Fruit fly (Drosophila melanogaster) whole organism, embryonic: ENCODE measurements around the gene Arpc1.

Source experiments
- Ada2b ChIP-seq: fragments of 200-800 bp; sonication (Bioruptor generic); IDR thresholded peaks from 2 replicates; pipeline ENCODE4 v1.3.6; 2022; ENCODE audit warnings: missing biosample characterization, missing genetic modification characterization
- Atf-2 ChIP-seq: fragments of 200-800 bp; sonication (Bioruptor generic); optimal IDR thresholded peaks from 2 replicates; lab custom pipeline; 2016; ENCODE audit warnings: missing biosample characterization, missing genetic modification characterization
- CG10267 ChIP-seq: fragments of 200-800 bp; sonication (Bioruptor generic); optimal IDR thresholded peaks from 2 replicates; lab custom pipeline; 2018; ENCODE audit warnings: missing biosample characterization, mild to moderate bottlenecking, missing genetic modification characterization, moderate library complexity
- CG10431 ChIP-seq: fragments of 200-800 bp; sonication (Bioruptor generic); optimal IDR thresholded peaks from 3 replicates; lab custom pipeline; 2018; ENCODE audit warnings: missing biosample characterization, mild to moderate bottlenecking, missing genetic modification characterization
- CG10462 ChIP-seq: fragments of 200-800 bp; sonication (Bioruptor generic); optimal IDR thresholded peaks from 2 replicates; lab custom pipeline; 2016; ENCODE audit warnings: missing biosample characterization, missing genetic modification characterization
- CG13287 ChIP-seq: fragments of 200-800 bp; sonication (Bioruptor generic); IDR thresholded peaks from 2 replicates; pipeline ENCODE4 v1.3.6; 2022; ENCODE audit warnings: missing biosample characterization, missing genetic modification characterization; ENCODE audit not compliant: partially characterized antibody
- CG13775 ChIP-seq: fragments of 200-800 bp; sonication (Bioruptor generic); optimal IDR thresholded peaks from 3 replicates; lab custom pipeline; 2017; ENCODE audit warnings: missing biosample characterization, mild to moderate bottlenecking, missing genetic modification characterization
- CG1602 ChIP-seq: fragments of 200-800 bp; sonication (Bioruptor generic); optimal IDR thresholded peaks from 3 replicates; lab custom pipeline; 2016; ENCODE audit warnings: missing biosample characterization, missing genetic modification characterization
- CG17568 ChIP-seq: fragments of 200-800 bp; sonication (Bioruptor generic); optimal IDR thresholded peaks from 2 replicates; lab custom pipeline; 2018; ENCODE audit warnings: missing biosample characterization, mild to moderate bottlenecking, missing genetic modification characterization, moderate library complexity
- CG17829 ChIP-seq: fragments of 200-800 bp; optimal IDR thresholded peaks from 2 replicates; lab custom pipeline; 2019; ENCODE audit warnings: missing biosample characterization, mild to moderate bottlenecking, missing genetic modification characterization, moderate library complexity
- CG3065 ChIP-seq: fragments of 200-800 bp; sonication (Bioruptor generic); optimal IDR thresholded peaks from 2 replicates; lab custom pipeline; 2016; ENCODE audit warnings: missing biosample characterization, missing genetic modification characterization
- CG31365 ChIP-seq: fragments of 200-800 bp; sonication (Bioruptor generic); optimal IDR thresholded peaks from 2 replicates; lab custom pipeline; 2018; ENCODE audit warnings: missing biosample characterization, mild to moderate bottlenecking, missing genetic modification characterization
- CG3847 ChIP-seq: fragments of 200-800 bp; sonication (Bioruptor generic); IDR thresholded peaks from 2 replicates; pipeline ENCODE4 v1.3.6; 2022; ENCODE audit warnings: missing biosample characterization, missing genetic modification characterization
- CG6175 ChIP-seq: fragments of 200-800 bp; sonication (Bioruptor generic); IDR thresholded peaks from 3 replicates; pipeline ENCODE4 v1.3.6; 2022; ENCODE audit warnings: missing biosample characterization, missing genetic modification characterization
- CG7928 ChIP-seq: fragments of 200-800 bp; sonication (Bioruptor generic); optimal IDR thresholded peaks from 2 replicates; lab custom pipeline; 2017; ENCODE audit warnings: missing biosample characterization, mild to moderate bottlenecking, missing genetic modification characterization
- CG8944 ChIP-seq: fragments of 200-800 bp; sonication (Bioruptor generic); optimal IDR thresholded peaks from 3 replicates; lab custom pipeline; 2016; ENCODE audit warnings: missing biosample characterization, missing genetic modification characterization
- Chrac-16 ChIP-seq: fragments of 200-800 bp; sonication (Bioruptor generic); optimal IDR thresholded peaks from 3 replicates; lab custom pipeline; 2016; ENCODE audit warnings: missing biosample characterization, missing genetic modification characterization
- CoRest ChIP-seq: fragments of 200-800 bp; sonication (Bioruptor generic); optimal IDR thresholded peaks from 3 replicates; lab custom pipeline; 2018; ENCODE audit warnings: missing biosample characterization, mild to moderate bottlenecking, missing genetic modification characterization, moderate library complexity
- D19B ChIP-seq: fragments of 200-800 bp; sonication (Bioruptor generic); optimal IDR thresholded peaks from 2 replicates; lab custom pipeline; 2017; ENCODE audit warnings: missing biosample characterization, mild to moderate bottlenecking, missing genetic modification characterization
- Dref ChIP-seq: fragments of 200-800 bp; sonication (Bioruptor generic); IDR thresholded peaks from 2 replicates; pipeline ENCODE4 v1.3.6; 2022; ENCODE audit warnings: missing biosample characterization, missing genetic modification characterization
- E2f2 ChIP-seq: fragments of 200-800 bp; sonication (Bioruptor generic); IDR thresholded peaks from 2 replicates; pipeline ENCODE4 v1.3.6; 2022; ENCODE audit warnings: missing biosample characterization, missing genetic modification characterization
- HLH54F ChIP-seq: fragments of 200-800 bp; sonication (Bioruptor generic); optimal IDR thresholded peaks from 3 replicates; lab custom pipeline; 2016; ENCODE audit warnings: missing biosample characterization, missing genetic modification characterization
- HLHmδ ChIP-seq: fragments of 200-800 bp; sonication (Bioruptor generic); optimal IDR thresholded peaks from 2 replicates; lab custom pipeline; 2018; ENCODE audit warnings: missing biosample characterization, mild to moderate bottlenecking, missing genetic modification characterization, moderate library complexity
- Hr3 ChIP-seq: fragments of 200-800 bp; sonication (Bioruptor generic); optimal IDR thresholded peaks from 3 replicates; lab custom pipeline; 2016; ENCODE audit warnings: missing biosample characterization, missing genetic modification characterization
- Lpt ChIP-seq: fragments of >200 bp; optimal IDR thresholded peaks from 2 replicates; lab custom pipeline; 2018; ENCODE audit warnings: missing biosample characterization, missing genetic modification characterization
- Opbp ChIP-seq: fragments of 200-800 bp; sonication (Bioruptor generic); IDR thresholded peaks from 3 replicates; pipeline ENCODE4 v1.3.6; 2022; ENCODE audit warnings: missing biosample characterization, missing genetic modification characterization; ENCODE audit not compliant: partially characterized antibody
- Pdp1 ChIP-seq, 2 experiments: fragments of 200-800 bp; sonication (Bioruptor generic); optimal IDR thresholded peaks; 3 replicates each; lab custom pipeline; 2016; ENCODE audit warnings: missing biosample characterization in 2 of 2, missing genetic modification characterization in 2 of 2, mild to moderate bottlenecking in 1 of 2, moderate library complexity in 1 of 2
- Scr ChIP-seq: fragments of 200-800 bp; sonication (Bioruptor generic); IDR thresholded peaks from 2 replicates; pipeline ENCODE4 v1.3.6; 2022; ENCODE audit warnings: missing biosample characterization, missing genetic modification characterization; ENCODE audit not compliant: partially characterized antibody
- Six4 ChIP-seq: fragments of 200-800 bp; sonication (Bioruptor generic); optimal IDR thresholded peaks from 2 replicates; lab custom pipeline; 2016; ENCODE audit warnings: missing biosample characterization, missing genetic modification characterization
- Trl ChIP-seq, 3 experiments: fragments of >200 bp in 2 of 3; fragments of 200-800 bp in 1 of 3; sonication (Bioruptor generic) in 1 of 3; optimal IDR thresholded peaks; 2 replicates in 1 of 3; 3 replicates in 2 of 3; lab custom pipeline; 2016 to 2017; ENCODE audit warnings: missing biosample characterization in 1 of 3, missing genetic modification characterization in 1 of 3
- amos ChIP-seq: fragments of 200-800 bp; sonication (Bioruptor generic); IDR thresholded peaks from 2 replicates; pipeline ENCODE4 v1.3.6; 2022; ENCODE audit warnings: missing biosample characterization, missing genetic modification characterization; ENCODE audit not compliant: partially characterized antibody
- bab2 ChIP-seq: fragments of 200-800 bp; sonication (Bioruptor generic); optimal IDR thresholded peaks from 2 replicates; lab custom pipeline; 2016; ENCODE audit warnings: missing biosample characterization, missing genetic modification characterization
- bbx ChIP-seq: fragments of 200-800 bp; sonication (Bioruptor generic); IDR thresholded peaks from 2 replicates; pipeline ENCODE4 v1.3.6; 2022; ENCODE audit warnings: missing biosample characterization, missing genetic modification characterization; ENCODE audit not compliant: partially characterized antibody
- corto ChIP-seq: fragments of 200-800 bp; sonication (Bioruptor generic); optimal IDR thresholded peaks from 2 replicates; lab custom pipeline; 2016; ENCODE audit warnings: missing biosample characterization, mild to moderate bottlenecking, missing genetic modification characterization, moderate library complexity
- dm ChIP-seq: fragments of 200-800 bp; sonication (Bioruptor generic); optimal IDR thresholded peaks from 3 replicates; lab custom pipeline; 2016; ENCODE audit warnings: missing biosample characterization, missing genetic modification characterization
- ems ChIP-seq: fragments of 200-800 bp; sonication (Bioruptor generic); optimal IDR thresholded peaks from 3 replicates; lab custom pipeline; 2016; ENCODE audit warnings: missing biosample characterization, missing genetic modification characterization
- gcm ChIP-seq: fragments of 200-800 bp; sonication (Bioruptor generic); optimal IDR thresholded peaks from 2 replicates; lab custom pipeline; 2019; ENCODE audit warnings: missing biosample characterization, mild to moderate bottlenecking, missing genetic modification characterization, moderate library complexity
- ham ChIP-seq: fragments of 200-800 bp; sonication (Bioruptor generic); IDR thresholded peaks from 2 replicates; pipeline ENCODE4 v1.3.6; 2022; ENCODE audit warnings: missing biosample characterization, missing genetic modification characterization
- insv ChIP-seq, 2 experiments: fragments of 200-800 bp; sonication (Bioruptor generic); optimal IDR thresholded peaks; 3 replicates each; lab custom pipeline; 2016 to 2018; ENCODE audit warnings: missing biosample characterization in 2 of 2, missing genetic modification characterization in 2 of 2
- knrl ChIP-seq: fragments of 200-800 bp; sonication (Bioruptor generic); IDR thresholded peaks from 3 replicates; pipeline ENCODE4 v1.3.6; 2022; ENCODE audit warnings: missing biosample characterization, missing genetic modification characterization; ENCODE audit not compliant: partially characterized antibody
- nerfin-1 ChIP-seq: fragments of 200-800 bp; sonication (Bioruptor generic); optimal IDR thresholded peaks from 3 replicates; lab custom pipeline; 2019; ENCODE audit warnings: missing biosample characterization, mild to moderate bottlenecking, missing genetic modification characterization, moderate library complexity
- nmo ChIP-seq: fragments of 200-800 bp; sonication (Bioruptor generic); optimal IDR thresholded peaks from 2 replicates; lab custom pipeline; 2018; ENCODE audit warnings: missing biosample characterization, mild to moderate bottlenecking, missing genetic modification characterization, moderate library complexity
- nom ChIP-seq: fragments of 200-800 bp; sonication (Bioruptor generic); optimal IDR thresholded peaks from 2 replicates; lab custom pipeline; 2017; ENCODE audit warnings: missing biosample characterization, missing genetic modification characterization, mild to moderate bottlenecking, moderate library complexity, missing genetic modification reagents
- onecut ChIP-seq: fragments of 200-800 bp; sonication (Bioruptor generic); IDR thresholded peaks from 2 replicates; pipeline ENCODE4 v1.3.6; 2022; ENCODE audit warnings: missing biosample characterization, missing genetic modification characterization
- phol ChIP-seq: fragments of 200-800 bp; sonication (Bioruptor generic); optimal IDR thresholded peaks from 3 replicates; lab custom pipeline; 2018; ENCODE audit warnings: missing biosample characterization, mild to moderate bottlenecking, missing genetic modification characterization, moderate library complexity
- pzg ChIP-seq: fragments of 200-800 bp; sonication (Bioruptor generic); optimal IDR thresholded peaks from 3 replicates; lab custom pipeline; 2018; ENCODE audit warnings: missing biosample characterization, mild to moderate bottlenecking, missing genetic modification characterization, moderate library complexity
- seq ChIP-seq: fragments of 200-800 bp; sonication (Bioruptor generic); IDR thresholded peaks from 2 replicates; pipeline ENCODE4 v1.3.6; 2022; ENCODE audit warnings: missing biosample characterization, missing genetic modification characterization
- stwl ChIP-seq: fragments of 200-800 bp; sonication (Bioruptor generic); optimal IDR thresholded peaks from 3 replicates; lab custom pipeline; 2018; ENCODE audit warnings: missing biosample characterization, mild to moderate bottlenecking, missing genetic modification characterization, moderate library complexity
- tgo ChIP-seq: fragments of 200-800 bp; sonication (Bioruptor generic); IDR thresholded peaks from 3 replicates; pipeline ENCODE4 v1.3.6; 2022; ENCODE audit warnings: missing biosample characterization, missing genetic modification characterization
- tup ChIP-seq: fragments of 200-800 bp; sonication (Bioruptor generic); optimal IDR thresholded peaks from 2 replicates; lab custom pipeline; 2016; ENCODE audit warnings: missing biosample characterization, mild to moderate bottlenecking, missing genetic modification characterization, moderate library complexity

The Arpc1 gene

DNA sequence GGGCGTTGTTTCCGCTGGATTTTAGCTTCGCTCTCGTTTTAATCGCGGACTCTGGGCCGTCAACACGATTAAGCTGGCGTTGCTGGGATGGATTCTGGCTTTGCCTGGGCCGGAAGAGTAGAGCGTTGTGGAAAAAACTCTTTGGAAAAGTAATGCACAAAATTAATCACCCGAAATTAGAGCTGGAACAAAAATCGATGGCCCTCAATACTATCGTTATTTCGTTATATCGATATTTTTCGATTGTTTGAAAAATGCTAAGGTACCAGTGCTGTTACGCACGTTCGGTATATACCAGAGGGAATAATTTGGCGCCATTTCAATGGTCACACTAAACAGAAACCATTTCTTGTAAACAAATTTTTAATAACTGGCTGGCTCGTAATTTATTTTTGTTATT is at the start of gene Arpc1, which contains the start of gene Orc5 (continued):
- TF ChIP-seq CG17568 (GFP tag; lab: Kevin White, UChicago) (no peak), phol (peak; percentile 56), Lpt (GFP tag; lab: Kevin White, UChicago) (no peak), insv (GFP tag; optimal IDR thresholded peaks at IDR 0.05; lab: Kevin White, UChicago) (peak in 1 of 2 experiments; percentile 4), Trl (optimal IDR thresholded peaks at IDR 0.05; lab: Kevin White, UChicago) (no peak), Trl (GFP tag; optimal IDR thresholded peaks at IDR 0.05; lab: Kevin White, UChicago) (no peak), CG8944 (GFP tag; lab: Kevin White, UChicago) (no peak), CG1602 (GFP tag; lab: Kevin White, UChicago) (no peak), CG3847 (0 out of 2 replicates have a peak, but pooled peaks have one; percentile 17), stwl (tag; lab: Kevin White, UChicago) (peak; percentile 48), Hr3 (GFP tag; lab: Kevin White, UChicago) (no peak), Scr (peak; percentile 86), gcm (GFP tag; lab: Kevin White, UChicago) (no peak), ham (GFP tag; lab: Robert Waterston, UW) (no peak), dm (GFP tag; lab: Kevin White, UChicago) (no peak), bbx (GFP tag; lab: Robert Waterston, UW) (peak; percentile 91), CG10267 (tag; lab: Kevin White, UChicago) (peak; percentile 62), bab2 (GFP tag; lab: Kevin White, UChicago) (no peak), HLH54F (GFP tag; lab: Kevin White, UChicago) (no peak), E2f2 (GFP tag; lab: Robert Waterston, UW) (peak; percentile 90), CG13287 (GFP tag; lab: Robert Waterston, UW) (peak; percentile 93), tgo (no peak), CG6175 (no peak), D19B (GFP tag; lab: Kevin White, UChicago) (no peak), Six4 (GFP tag; lab: Kevin White, UChicago) (no peak), tup (GFP tag; lab: Kevin White, UChicago) (no peak), nmo (peak; percentile 52), Opbp (GFP tag; lab: Robert Waterston, UW) (peak; percentile 89), nom (GFP tag; lab: Kevin White, UChicago) (no peak), knrl (GFP tag; lab: Robert Waterston, UW) (peak; percentile 88), amos (peak; percentile 94), nerfin-1 (peak; percentile 18), Chrac-16 (no peak), Pdp1 (GFP tag; optimal IDR thresholded peaks at IDR 0.05; lab: Kevin White, UChicago) (peak in 1 of 2 experiments; percentile 84), CG10462 (GFP tag; lab: Kevin White, UChicago) (no peak), CoRest (tag; lab: Kevin White, UChicago) (peak; percentile 25), CG10431 (GFP tag; lab: Kevin White, UChicago) (no peak), ems (GFP tag; lab: Kevin White, UChicago) (no peak), onecut (GFP tag; lab: Robert Waterston, UW) (peak; percentile 48), CG3065 (GFP tag; lab: Kevin White, UChicago) (no peak), CG17829 (tag; lab: Kevin White, UChicago) (peak; percentile 9), CG31365 (tag; lab: Kevin White, UChicago) (no peak), CG7928 (no peak), CG13775 (GFP tag; lab: Kevin White, UChicago) (no peak), Ada2b (no peak), Dref (peak; percentile 89), pzg (GFP tag; lab: Kevin White, UChicago) (peak; percentile 96), Atf-2 (no peak), seq (GFP tag; lab: Robert Waterston, UW) (no peak), HLHmδ (GFP tag; lab: Kevin White, UChicago) (no peak), corto (no peak)
